Fruit fly (Drosophila melanogaster): ENCODE results near the gene Prx6a.

Prx6a gene

dm6 chr2L:2861885-2862620 is 16.0 kb downstream of the Prx6a start (continued):
- TF ChIP-seq D19A (tag; optimal IDR thresholded peaks at IDR 0.05) (peak; percentile 38), kni (GFP tag; optimal IDR thresholded peaks at IDR 0.05) (peak; percentile 16), Hey (tag; optimal IDR thresholded peaks at IDR 0.05) (no peak), ems (GFP tag; optimal IDR thresholded peaks at IDR 0.05) (peak; percentile 26), CG18476 (GFP tag; optimal IDR thresholded peaks at IDR 0.05) (peak; percentile 88), chinmo (GFP tag; IDR thresholded peaks at IDR 0.05; ENCODE audit: partially characterized antibody) (peak; percentile 98), pan (optimal IDR thresholded peaks at IDR 0.05) (no peak), pan (GFP tag; optimal IDR thresholded peaks at IDR 0.05 in 1 of 2, IDR thresholded peaks at IDR 0.05 in 1 of 2) (peak in 1 of 2 experiments; percentile 34), Trl (optimal IDR thresholded peaks at IDR 0.05) (peak; percentile 67), Trl (GFP tag; optimal IDR thresholded peaks at IDR 0.05) (peak; percentile 14), zfh2 (GFP tag; optimal IDR thresholded peaks at IDR 0.05) (no peak), CG8388 (GFP tag; optimal IDR thresholded peaks at IDR 0.05) (no peak), stc (GFP tag; IDR thresholded peaks at IDR 0.05) (peak; percentile 37; the same call in 1 of the 2 replicates), CG17328 (GFP tag; IDR thresholded peaks at IDR 0.05) (peak; percentile 99), Jarid2 (GFP tag; optimal IDR thresholded peaks at IDR 0.05) (peak; percentile 88), CG6791 (GFP tag; IDR thresholded peaks at IDR 0.05; ENCODE audit: partially characterized antibody) (peak; percentile 68; the same call in 2 of the 3 replicates), CG12236 (GFP tag; optimal IDR thresholded peaks at IDR 0.05) (no peak), CG14014 (GFP tag; IDR thresholded peaks at IDR 0.05) (0 out of 2 replicates have a peak, but pooled peaks have one; percentile 6), CG1529 (GFP tag; optimal IDR thresholded peaks at IDR 0.05) (no peak), MESR4 (GFP tag; optimal IDR thresholded peaks at IDR 0.05) (no peak), NfI (GFP tag; optimal IDR thresholded peaks at IDR 0.05) (peak; percentile 1), CG2875 (GFP tag; optimal IDR thresholded peaks at IDR 0.05) (peak; percentile 29), Med (GFP tag) (peak; percentile 77), ato (GFP tag; IDR thresholded peaks at IDR 0.05; ENCODE audit: partially characterized antibody) (peak; percentile 51; the same call in 1 of the 2 replicates), nmo (GFP tag; optimal IDR thresholded peaks at IDR 0.05) (peak; percentile 6), gro (GFP tag; optimal IDR thresholded peaks at IDR 0.05) (peak; percentile 17), gsb (GFP tag; IDR thresholded peaks at IDR 0.05) (0 out of 2 replicates have a peak, but pooled peaks have one; percentile 31), dmrt99B (tag; optimal IDR thresholded peaks at IDR 0.05) (peak; percentile 5), Stat92E (GFP tag; optimal IDR thresholded peaks at IDR 0.05) (peak in 1 of 3 experiments; percentile 47), al (GFP tag; IDR thresholded peaks at IDR 0.05) (no peak), HLH4C (GFP tag; IDR thresholded peaks at IDR 0.05; ENCODE audit: partially characterized antibody) (peak; percentile 31; the same call in 1 of the 3 replicates), ac (GFP tag; optimal IDR thresholded peaks at IDR 0.05) (no peak), TFAM (GFP tag; optimal IDR thresholded peaks at IDR 0.05) (no peak), pho (GFP tag; optimal IDR thresholded peaks at IDR 0.05) (peak; percentile 10), ewg (GFP tag; optimal IDR thresholded peaks at IDR 0.05) (no peak), Bgb (GFP tag; IDR thresholded peaks at IDR 0.05; ENCODE audit: partially characterized antibody) (peak; percentile 79), insv (GFP tag; optimal IDR thresholded peaks at IDR 0.05) (no peak), MTF-1 (GFP tag; optimal IDR thresholded peaks at IDR 0.05; ENCODE audit: borderline replicate concordance) (peak; percentile 7), CTCF (GFP tag; optimal IDR thresholded peaks at IDR 0.05) (no peak), CG2712 (tag; optimal IDR thresholded peaks at IDR 0.05) (peak; percentile 28), hkb (optimal IDR thresholded peaks at IDR 0.05) (peak; percentile 98), hkb (GFP tag; IDR thresholded peaks at IDR 0.05) (no peak; the same call in none of the 2 replicates), CG2199 (GFP tag; IDR thresholded peaks at IDR 0.05) (0 out of 3 replicates have a peak, but pooled peaks have one; percentile 14), CG17829 (tag; optimal IDR thresholded peaks at IDR 0.05) (peak; percentile 23), dmrt11E (tag; optimal IDR thresholded peaks at IDR 0.05) (no peak), zfh1 (GFP tag; IDR thresholded peaks at IDR 0.05) (no peak), CG2678 (tag; optimal IDR thresholded peaks at IDR 0.05) (peak; percentile 40), E2f2 (GFP tag; IDR thresholded peaks at IDR 0.05) (0 out of 2 replicates have a peak, but pooled peaks have one; percentile 9), CG1024 (GFP tag; IDR thresholded peaks at IDR 0.05) (0 out of 2 replicates have a peak, but pooled peaks have one; percentile 7)
